Worm (Caenorhabditis elegans) whole organism, dauer: ENCODE data around the gene C01G10.9.
"Not testable (repeated sequence)": the region's sequence is repeated elsewhere in the genome, so short reads cannot be mapped to it uniquely, and the experiment has no call there.

Source experiments
- unc-62 ChIP-seq: sonication (generic microtip); optimal IDR thresholded peaks from 2 replicates; lab custom pipeline; 2017; ENCODE audit warnings: missing biosample characterization, missing genetic modification reagents, missing genetic modification characterization

Gene C01G10.9

ce11 chrV:15082291-15082690, at the start of gene C01G10.9, which contains the start of gene C01G10.10:
Gene C01G10.9, plus strand, starts transcription at chrV:15082530.
Gene C01G10.10, minus strand, starts transcription at chrV:15082441.
- TF ChIP-seq unc-62 (GFP tag; lab: Kevin White, UChicago) = no peak

- TF ChIP-seq unc-62 (GFP tag; lab: Kevin White, UChicago) = not testable (repeated sequence)
Observed at ce11 chrV:15036769-15037168, 45.6 kb upstream of the C01G10.9 start, which contains the start of gene melo-3. Gene melo-3, minus strand, starts transcription at chrV:15036869.

ce11 chrV:15048107-15048506, 34.2 kb upstream of the C01G10.9 start, which contains the start of gene sdc-3:
Gene sdc-3, minus strand, starts transcription at chrV:15048207.
- no peak for TF ChIP-seq unc-62 (GFP tag; lab: Kevin White, UChicago)

- no peak for TF ChIP-seq unc-62 (GFP tag; lab: Kevin White, UChicago)
Observed at ce11 chrV:15051720-15052119, 30.6 kb upstream of the C01G10.9 start.

ce11 chrV:15052368-15052767, 30.0 kb upstream of the C01G10.9 start, which contains the start of the genes fbxa-82 and C25D7.5:
Gene fbxa-82, minus strand, starts transcription at chrV:15052530.
Gene C25D7.5, plus strand, starts transcription at chrV:15052650.
- no peak for TF ChIP-seq unc-62 (GFP tag; lab: Kevin White, UChicago)

ce11 chrV:15054733-15055132, 27.6 kb upstream of the C01G10.9 start:
- TF ChIP-seq unc-62 (GFP tag; lab: Kevin White, UChicago) = no peak

ce11 chrV:15055873-15056272, 26.5 kb upstream of the C01G10.9 start, which contains the start of gene C25D7.16:
Gene C25D7.16, plus strand, starts transcription at chrV:15056173.
- no peak for TF ChIP-seq unc-62 (GFP tag; lab: Kevin White, UChicago)

- TF ChIP-seq unc-62 (GFP tag; lab: Kevin White, UChicago) = no peak
Observed at ce11 chrV:15056346-15056839, 25.9 kb upstream of the C01G10.9 start.

- TF ChIP-seq unc-62 (GFP tag; lab: Kevin White, UChicago) = no peak
Observed at ce11 chrV:15057724-15058123, 24.6 kb upstream of the C01G10.9 start.

- TF ChIP-seq unc-62 (GFP tag; lab: Kevin White, UChicago) = no peak
Observed at ce11 chrV:15058423-15058822, 23.9 kb upstream of the C01G10.9 start.

- TF ChIP-seq unc-62 (GFP tag; lab: Kevin White, UChicago) = no peak
Observed at ce11 chrV:15058965-15059364, 23.4 kb upstream of the C01G10.9 start.

- TF ChIP-seq unc-62 (GFP tag; lab: Kevin White, UChicago) = no peak
Observed at ce11 chrV:15059534-15059933, 22.8 kb upstream of the C01G10.9 start, which contains the start of the genes mcm-3 and C25D7.15. Gene mcm-3, minus strand, starts transcription at chrV:15059599. Gene C25D7.15, plus strand, starts transcription at chrV:15059808.

- no peak for TF ChIP-seq unc-62 (GFP tag; lab: Kevin White, UChicago)
Observed at ce11 chrV:15060595-15060994, 21.7 kb upstream of the C01G10.9 start.

ce11 chrV:15063987-15064386, 18.3 kb upstream of the C01G10.9 start, which contains the start of gene rap-2:
Gene rap-2, minus strand, starts transcription at chrV:15064087.
- no peak for TF ChIP-seq unc-62 (GFP tag; lab: Kevin White, UChicago)

- TF ChIP-seq unc-62 (GFP tag; lab: Kevin White, UChicago) = no peak
Observed at ce11 chrV:15065068-15065744, 17.1 kb upstream of the C01G10.9 start, which contains the start of gene C25D7.9. Gene C25D7.9, plus strand, starts transcription at chrV:15065135.

ce11 chrV:15065837-15066348, 16.4 kb upstream of the C01G10.9 start, which contains the start of gene otub-1:
Gene otub-1, plus strand, starts transcription at chrV:15066298.
- no peak for TF ChIP-seq unc-62 (GFP tag; lab: Kevin White, UChicago)
